Fruit fly (Drosophila melanogaster) whole organism, adult: ENCODE results near the gene CG3430.
A peak's percentile ranks its signal among the peaks of the same experiment; 100 is the strongest.

ENCODE experiments used
- CG12768 ChIP-seq: fragments of 200-800 bp; sonication (Bioruptor generic); optimal IDR thresholded peaks from 2 replicates; lab custom pipeline; 2017; ENCODE audit warnings: missing biosample characterization, missing genetic modification characterization, mild to moderate bottlenecking, moderate library complexity, missing genetic modification reagents
- CG14711 ChIP-seq: fragments of 200-800 bp; sonication (Bioruptor generic); optimal IDR thresholded peaks from 2 replicates; lab custom pipeline; 2018; ENCODE audit warnings: missing biosample characterization, mild to moderate bottlenecking, missing genetic modification characterization, moderate library complexity
- CG33017 ChIP-seq: fragments of 200-800 bp; sonication (Bioruptor generic); optimal IDR thresholded peaks from 2 replicates; lab custom pipeline; 2018; ENCODE audit warnings: missing biosample characterization, mild to moderate bottlenecking, missing genetic modification characterization, moderate library complexity
- CG5204 ChIP-seq: fragments of 200-800 bp; sonication (Bioruptor generic); optimal IDR thresholded peaks from 2 replicates; lab custom pipeline; 2016; ENCODE audit warnings: missing biosample characterization, missing genetic modification characterization
- CG7045 ChIP-seq: fragments of 200-800 bp; sonication (Bioruptor generic); optimal IDR thresholded peaks from 2 replicates; lab custom pipeline; 2017; ENCODE audit warnings: missing biosample characterization, mild to moderate bottlenecking, missing genetic modification characterization
- CG7101 ChIP-seq: fragments of 200-800 bp; sonication (Bioruptor generic); optimal IDR thresholded peaks from 2 replicates; lab custom pipeline; 2018; ENCODE audit warnings: missing biosample characterization, mild to moderate bottlenecking, missing genetic modification characterization, moderate library complexity
- Clk ChIP-seq: fragments of 200-800 bp; sonication (Bioruptor generic); optimal IDR thresholded peaks from 2 replicates; lab custom pipeline; 2017; ENCODE audit warnings: missing biosample characterization, missing genetic modification characterization
- Hr96 ChIP-seq: fragments of 200-800 bp; sonication (Bioruptor generic); optimal IDR thresholded peaks from 2 replicates; lab custom pipeline; 2016; ENCODE audit warnings: missing biosample characterization, missing genetic modification characterization
- bab1 ChIP-seq: fragments of 200-800 bp; sonication (Bioruptor generic); optimal IDR thresholded peaks from 3 replicates; lab custom pipeline; 2019; ENCODE audit warnings: missing biosample characterization, mild to moderate bottlenecking, missing genetic modification characterization, moderate library complexity
- cic ChIP-seq: fragments of 200-800 bp; sonication (Bioruptor generic); optimal IDR thresholded peaks from 2 replicates; lab custom pipeline; 2017; ENCODE audit warnings: missing biosample characterization, mild to moderate bottlenecking, missing genetic modification characterization, moderate library complexity
- cnc ChIP-seq, 2 experiments: fragments of >200 bp; optimal IDR thresholded peaks; 2 replicates each; lab custom pipeline; 2017
- kay ChIP-seq: fragments of 200-800 bp; sonication (Bioruptor generic); peaks from one replicate; lab custom pipeline; 2016; ENCODE audit warnings: missing biosample characterization, missing genetic modification characterization, borderline replicate concordance
- ovo ChIP-seq: fragments of 200-800 bp; sonication (Bioruptor generic); optimal IDR thresholded peaks from 2 replicates; lab custom pipeline; 2016; ENCODE audit warnings: missing biosample characterization, missing genetic modification characterization

- no peak for TF ChIP-seq Hr96 (GFP tag; lab: Kevin White, UChicago)
- TF ChIP-seq bab1 (GFP tag; lab: Kevin White, UChicago), result no peak
- TF ChIP-seq Clk (GFP tag; lab: Kevin White, UChicago), result no peak
- no peak for TF ChIP-seq ovo (GFP tag; lab: Kevin White, UChicago)
- TF ChIP-seq cnc (optimal IDR thresholded peaks at IDR 0.05; lab: Kevin White, UChicago), result no peak
- TF ChIP-seq CG7045 (GFP tag; lab: Kevin White, UChicago), result peak; percentile 35
- TF ChIP-seq CG33017 (tag; lab: Kevin White, UChicago), result no peak
- no peak for TF ChIP-seq CG12768 (GFP tag; lab: Kevin White, UChicago)
- TF ChIP-seq cic (GFP tag; lab: Kevin White, UChicago), result no peak
- no peak for TF ChIP-seq CG7101 (tag; lab: Kevin White, UChicago)
- no peak for TF ChIP-seq kay (GFP tag; lab: Kevin White, UChicago)
- no peak for TF ChIP-seq CG14711 (tag; lab: Kevin White, UChicago)
- no peak for TF ChIP-seq CG5204 (GFP tag; lab: Kevin White, UChicago)
Observed at dm6 chr2L:6919203-6919849, 37.5 kb upstream of the CG3430 start.
